Fruit fly (Drosophila melanogaster) whole organism, prepupa: ENCODE measurements around the gene retinin.

Experiments used
- CG10669 ChIP-seq: fragments of 200-800 bp; sonication (Bioruptor generic); optimal IDR thresholded peaks from 3 replicates; lab custom pipeline; 2018; ENCODE audit warnings: missing biosample characterization, mild to moderate bottlenecking, missing genetic modification characterization, moderate library complexity
- CG11294 ChIP-seq: fragments of 200-800 bp; sonication (Bioruptor generic); IDR thresholded peaks from 2 replicates; pipeline ENCODE4 v1.3.6; 2022; ENCODE audit warnings: missing biosample characterization, missing genetic modification characterization
- CG11902 ChIP-seq: fragments of 200-800 bp; sonication (Bioruptor generic); optimal IDR thresholded peaks from 3 replicates; lab custom pipeline; 2016; ENCODE audit warnings: missing biosample characterization, missing genetic modification characterization
- CG15336 ChIP-seq: fragments of 200-800 bp; sonication (Bioruptor generic); IDR thresholded peaks from 2 replicates; pipeline ENCODE4 v1.3.6; 2022; ENCODE audit warnings: missing biosample characterization, missing genetic modification characterization
- CG1621 ChIP-seq: fragments of 200-800 bp; sonication (Bioruptor generic); optimal IDR thresholded peaks from 3 replicates; lab custom pipeline; 2018; ENCODE audit warnings: missing biosample characterization, mild to moderate bottlenecking, missing genetic modification characterization
- CG3032 ChIP-seq: fragments of 200-800 bp; optimal IDR thresholded peaks from 2 replicates; lab custom pipeline; 2019; ENCODE audit warnings: missing biosample characterization, mild to moderate bottlenecking, missing genetic modification characterization, moderate library complexity
- CG31627 ChIP-seq: fragments of 200-800 bp; sonication (Bioruptor generic); optimal IDR thresholded peaks from 3 replicates; lab custom pipeline; 2016; ENCODE audit warnings: missing biosample characterization, missing genetic modification characterization
- CG32006 ChIP-seq: fragments of 200-800 bp; sonication (Bioruptor generic); optimal IDR thresholded peaks from 3 replicates; lab custom pipeline; 2017; ENCODE audit warnings: missing biosample characterization, mild to moderate bottlenecking, missing genetic modification characterization
- CG34406 ChIP-seq: fragments of 200-800 bp; sonication (Bioruptor generic); optimal IDR thresholded peaks from 3 replicates; lab custom pipeline; 2016; ENCODE audit warnings: missing biosample characterization, missing genetic modification characterization
- CG3919 ChIP-seq: fragments of 200-800 bp; sonication (Bioruptor generic); optimal IDR thresholded peaks from 3 replicates; lab custom pipeline; 2016; ENCODE audit warnings: missing biosample characterization, missing genetic modification characterization
- CG6163 ChIP-seq: fragments of 200-800 bp; sonication (Bioruptor generic); IDR thresholded peaks from 3 replicates; pipeline ENCODE4 v1.3.6; 2022; ENCODE audit warnings: missing biosample characterization, missing genetic modification characterization
- CG6808 ChIP-seq: fragments of 200-800 bp; sonication (Bioruptor generic); optimal IDR thresholded peaks from 3 replicates; lab custom pipeline; 2017; ENCODE audit warnings: missing biosample characterization, missing genetic modification characterization, mild to moderate bottlenecking, moderate library complexity, missing genetic modification reagents
- CG7368 ChIP-seq: fragments of 200-800 bp; sonication (Bioruptor generic); optimal IDR thresholded peaks from 3 replicates; lab custom pipeline; 2016; ENCODE audit warnings: missing biosample characterization, missing genetic modification characterization
- CG8119 ChIP-seq: fragments of 200-800 bp; sonication (Bioruptor generic); IDR thresholded peaks from 3 replicates; pipeline ENCODE4 v1.3.6; 2022; ENCODE audit warnings: missing biosample characterization, missing genetic modification characterization
- CG8319 ChIP-seq: fragments of 200-800 bp; sonication (Bioruptor generic); optimal IDR thresholded peaks from 3 replicates; lab custom pipeline; 2016; ENCODE audit warnings: missing biosample characterization, missing genetic modification characterization
- CG8632 ChIP-seq: fragments of 200-800 bp; sonication (Bioruptor generic); optimal IDR thresholded peaks from 3 replicates; lab custom pipeline; 2016; ENCODE audit warnings: missing biosample characterization, missing genetic modification characterization
- Eip75B ChIP-seq: fragments of 200-800 bp; sonication (Bioruptor generic); optimal IDR thresholded peaks from 3 replicates; lab custom pipeline; 2016; ENCODE audit warnings: missing biosample characterization, missing genetic modification characterization
- Eip78C ChIP-seq: fragments of 200-800 bp; sonication (Bioruptor generic); peaks from one replicate; lab custom pipeline; 2016; ENCODE audit warnings: missing biosample characterization, missing genetic modification characterization
- Ets96B ChIP-seq: fragments of 200-800 bp; optimal IDR thresholded peaks from 2 replicates; lab custom pipeline; 2019; ENCODE audit warnings: missing biosample characterization, mild to moderate bottlenecking, missing genetic modification characterization, moderate library complexity
- Gug ChIP-seq: fragments of 200-800 bp; sonication (Bioruptor generic); IDR thresholded peaks from 2 replicates; pipeline ENCODE4 v1.3.6; 2022; ENCODE audit warnings: missing biosample characterization, missing genetic modification characterization
- Hr4 ChIP-seq: fragments of 200-800 bp; sonication (Bioruptor generic); optimal IDR thresholded peaks from 3 replicates; lab custom pipeline; 2016; ENCODE audit warnings: missing biosample characterization, missing genetic modification characterization
- Lpt ChIP-seq: fragments of 200-800 bp; sonication (Bioruptor generic); optimal IDR thresholded peaks from 3 replicates; lab custom pipeline; 2016; ENCODE audit warnings: missing biosample characterization, missing genetic modification characterization
- Sox102F ChIP-seq: fragments of 200-800 bp; sonication (Bioruptor generic); optimal IDR thresholded peaks from 2 replicates; lab custom pipeline; 2016; ENCODE audit warnings: missing biosample characterization, mild to moderate bottlenecking, missing genetic modification characterization
- Sox14 ChIP-seq: fragments of 200-800 bp; sonication (Bioruptor generic); optimal IDR thresholded peaks from 3 replicates; lab custom pipeline; 2016; ENCODE audit warnings: missing biosample characterization, missing genetic modification characterization
- Sox15 ChIP-seq: fragments of 200-800 bp; sonication (Bioruptor generic); optimal IDR thresholded peaks from 3 replicates; lab custom pipeline; 2016; ENCODE audit warnings: missing biosample characterization, missing genetic modification characterization
- achi ChIP-seq: fragments of 200-800 bp; sonication (Bioruptor generic); optimal IDR thresholded peaks from 3 replicates; lab custom pipeline; 2016; ENCODE audit warnings: missing biosample characterization, missing genetic modification characterization
- acj6 ChIP-seq: fragments of 200-800 bp; sonication (Bioruptor generic); optimal IDR thresholded peaks from 3 replicates; lab custom pipeline; 2016; ENCODE audit warnings: missing biosample characterization, missing genetic modification characterization
- cyc ChIP-seq: fragments of 200-800 bp; sonication (Bioruptor generic); optimal IDR thresholded peaks from 3 replicates; lab custom pipeline; 2016; ENCODE audit warnings: missing biosample characterization, missing genetic modification characterization
- dac ChIP-seq: fragments of 200-800 bp; sonication (Bioruptor generic); optimal IDR thresholded peaks from 2 replicates; lab custom pipeline; 2017; ENCODE audit warnings: missing biosample characterization, mild to moderate bottlenecking, missing genetic modification characterization
- eg ChIP-seq: fragments of 200-800 bp; sonication (Bioruptor generic); IDR thresholded peaks from 3 replicates; pipeline ENCODE4 v1.3.6; 2022; ENCODE audit warnings: missing biosample characterization, missing genetic modification characterization
- esn ChIP-seq: fragments of 200-800 bp; sonication (Bioruptor generic); optimal IDR thresholded peaks from 2 replicates; lab custom pipeline; 2016; ENCODE audit warnings: missing biosample characterization, mild to moderate bottlenecking, missing genetic modification characterization, moderate library complexity
- fd85E ChIP-seq: fragments of 200-800 bp; sonication (Bioruptor generic); optimal IDR thresholded peaks from 3 replicates; lab custom pipeline; 2016; ENCODE audit warnings: missing biosample characterization, missing genetic modification characterization
- fkh ChIP-seq: fragments of 200-800 bp; sonication (Bioruptor generic); optimal IDR thresholded peaks from 3 replicates; lab custom pipeline; 2017; ENCODE audit warnings: missing biosample characterization, mild to moderate bottlenecking, missing genetic modification characterization, moderate library complexity
- pdm3 ChIP-seq: fragments of 200-800 bp; sonication (Bioruptor generic); optimal IDR thresholded peaks from 3 replicates; lab custom pipeline; 2016; ENCODE audit warnings: missing biosample characterization, missing genetic modification characterization
- salr ChIP-seq, 2 experiments: fragments of 200-800 bp; sonication (Bioruptor generic); optimal IDR thresholded peaks; 3 replicates each; lab custom pipeline; 2016 to 2018; ENCODE audit warnings: missing biosample characterization in 2 of 2, missing genetic modification characterization in 2 of 2, mild to moderate bottlenecking in 1 of 2
- spab ChIP-seq: fragments of 200-800 bp; sonication (Bioruptor generic); optimal IDR thresholded peaks from 2 replicates; lab custom pipeline; 2017; ENCODE audit warnings: missing biosample characterization, mild to moderate bottlenecking, missing genetic modification characterization, missing genetic modification reagents
- ss ChIP-seq, 2 experiments: fragments of 200-800 bp; sonication (Bioruptor generic); optimal IDR thresholded peaks; 2 replicates in 1 of 2; 3 replicates in 1 of 2; lab custom pipeline; 2017 to 2018; ENCODE audit warnings: mild to moderate bottlenecking in 2 of 2, missing biosample characterization in 2 of 2, missing genetic modification characterization in 2 of 2, moderate library complexity in 1 of 2
- topi ChIP-seq: fragments of 200-800 bp; sonication (Bioruptor generic); optimal IDR thresholded peaks from 3 replicates; lab custom pipeline; 2016; ENCODE audit warnings: missing biosample characterization, missing genetic modification characterization
- vri ChIP-seq: fragments of 200-800 bp; sonication (Bioruptor generic); optimal IDR thresholded peaks from 3 replicates; lab custom pipeline; 2016; ENCODE audit warnings: missing biosample characterization, mild to moderate bottlenecking, missing genetic modification characterization

Gene retinin

DNA sequence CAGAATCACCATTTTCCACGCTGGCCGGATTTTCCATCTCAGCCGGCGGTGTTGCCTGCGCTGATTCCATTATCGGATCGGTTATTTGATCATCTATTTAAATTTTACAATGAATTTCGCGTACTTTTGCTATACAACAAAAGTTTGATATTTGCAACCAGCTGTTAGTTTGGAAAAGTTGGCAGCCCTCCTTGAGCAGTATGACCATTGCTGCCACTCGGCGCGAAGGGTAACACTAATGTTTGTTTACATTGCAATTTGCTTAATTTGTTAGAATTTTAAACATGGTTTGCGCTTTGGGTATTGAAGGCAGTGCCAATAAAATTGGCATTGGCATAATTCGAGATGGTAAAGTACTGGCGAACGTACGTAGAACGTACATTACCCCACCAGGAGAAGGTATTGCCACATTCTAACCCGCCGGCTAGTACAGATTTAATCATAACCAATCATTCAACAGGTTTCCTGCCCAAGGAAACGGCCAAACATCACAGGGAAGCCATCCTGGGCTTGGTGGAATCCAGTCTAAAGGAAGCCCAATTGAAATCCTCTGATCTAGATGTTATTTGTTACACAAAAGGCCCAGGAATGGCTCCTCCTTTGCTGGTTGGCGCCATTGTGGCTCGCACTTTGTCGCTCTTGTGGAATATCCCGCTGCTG lies 20.2 kb downstream of the retinin start, which contains the start of the genes Golgin104 and Tcs3:
Gene Golgin104, minus strand, starts transcription at position 182 of the 660 bp plus-strand sequence.
Gene Tcs3, plus strand, starts transcription at position 222 of the 660 bp plus-strand sequence.
- no peak for TF ChIP-seq fd85E (GFP tag; lab: Kevin White, UChicago)
- no peak for TF ChIP-seq pdm3 (GFP tag; lab: Kevin White, UChicago)
- TF ChIP-seq fkh (GFP tag; lab: Kevin White, UChicago): peak; percentile 99
- no peak for TF ChIP-seq Gug (GFP tag; lab: Robert Waterston, UW)
- TF ChIP-seq CG32006: no peak
- no peak for TF ChIP-seq CG3919

DNA sequence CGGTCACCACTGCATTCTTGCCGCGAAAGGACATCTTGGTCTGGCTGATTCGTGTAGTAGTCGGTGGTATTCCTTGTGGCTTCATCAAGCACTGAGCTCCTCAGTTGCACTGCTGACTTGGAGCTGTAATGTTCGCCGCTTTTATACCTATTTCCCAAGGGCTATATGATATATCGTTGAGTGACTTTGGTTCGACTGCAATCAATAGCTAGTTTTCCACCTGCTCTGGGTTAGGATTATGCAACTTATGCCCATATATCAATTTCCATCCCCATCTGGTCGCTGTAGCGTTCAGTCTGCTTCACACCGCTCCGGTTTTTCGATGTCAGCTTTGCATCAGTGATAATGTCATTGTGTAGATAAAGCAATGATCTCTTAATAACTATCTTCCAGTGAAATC lies 22.5 kb downstream of the retinin start, which contains the start of gene Pdh:
Gene Pdh, minus strand, starts transcription at position 101 of the 400 bp plus-strand sequence.
- TF ChIP-seq Eip78C (GFP tag; lab: Kevin White, UChicago) (peak; percentile 1), CG11294 (GFP tag; lab: Robert Waterston, UW) (no peak)

DNA sequence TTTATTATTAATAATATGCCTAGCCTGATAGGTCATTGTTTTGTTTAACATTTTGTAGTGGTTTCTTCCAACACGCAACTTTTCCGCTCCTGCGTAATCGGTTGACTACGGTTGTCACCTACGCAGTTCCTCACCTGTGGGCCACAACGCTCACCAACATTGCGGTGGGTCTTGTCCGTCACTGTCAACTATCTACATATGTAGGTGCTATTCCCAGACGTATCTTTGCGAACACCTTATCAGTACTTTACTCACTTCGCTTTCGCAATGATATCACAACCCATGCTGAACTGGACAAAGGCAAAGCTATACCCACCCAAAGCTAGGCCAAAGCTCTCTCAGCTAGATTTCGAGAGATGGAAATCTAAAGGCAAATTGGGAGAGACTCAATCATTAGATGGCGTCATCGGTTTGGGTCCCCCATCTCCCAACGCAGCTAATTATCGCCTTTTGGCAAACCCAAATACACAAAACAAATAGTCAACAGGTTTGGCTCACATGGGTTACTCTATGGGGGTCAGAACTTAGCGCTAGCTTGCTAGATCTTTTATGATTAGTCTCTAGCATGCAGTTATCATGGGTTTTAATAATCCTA lies 24.5 kb downstream of the retinin start:
- TF ChIP-seq Eip78C (GFP tag; lab: Kevin White, UChicago) (peak; percentile 40), CG3919 (no peak), Sox15 (GFP tag; lab: Kevin White, UChicago) (no peak), CG1621 (tag; lab: Kevin White, UChicago) (no peak), salr (GFP tag; optimal IDR thresholded peaks at IDR 0.05; lab: Kevin White, UChicago) (no peak), Lpt (GFP tag; lab: Kevin White, UChicago) (no peak), vri (peak; percentile 72), CG3032 (no peak), CG8632 (no peak), fkh (GFP tag; lab: Kevin White, UChicago) (peak; percentile 62), cyc (GFP tag; lab: Kevin White, UChicago) (no peak), CG11902 (no peak)

DNA sequence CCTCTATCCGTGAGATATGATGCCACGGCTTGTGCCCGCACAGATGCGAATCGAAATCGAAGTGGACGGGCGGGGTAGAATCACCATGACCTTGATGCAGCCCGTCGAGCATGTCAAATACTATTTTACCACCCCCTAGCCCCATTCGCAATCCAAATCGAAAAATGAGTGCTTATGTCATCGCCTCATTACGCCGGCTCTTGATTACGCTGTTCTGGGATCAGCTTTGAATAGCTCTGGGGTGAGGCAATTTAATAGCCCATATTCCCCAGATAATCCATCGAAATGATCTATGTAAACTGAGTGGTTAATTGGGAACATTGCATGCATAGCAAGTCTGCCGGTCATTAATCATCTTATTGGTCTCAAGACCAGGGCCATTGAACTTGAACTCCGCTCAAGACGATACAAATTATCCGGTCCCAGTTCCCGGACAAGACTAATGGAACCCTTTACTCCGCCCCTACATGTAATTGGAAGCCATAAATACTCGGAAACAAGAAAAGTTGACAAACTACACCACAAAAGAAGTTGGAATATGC lies 25.5 kb downstream of the retinin start:
- TF ChIP-seq CG1621 (tag; lab: Kevin White, UChicago) (peak; percentile 21), fkh (GFP tag; lab: Kevin White, UChicago) (no peak), vri (peak; percentile 71), CG6163 (GFP tag; lab: Robert Waterston, UW) (0 out of 3 replicates have a peak, but pooled peaks have one; percentile 25), Ets96B (tag; lab: Kevin White, UChicago) (no peak), eg (GFP tag; lab: Robert Waterston, UW) (no peak), fd85E (GFP tag; lab: Kevin White, UChicago) (no peak), CG10669 (GFP tag; lab: Kevin White, UChicago) (no peak), dac (no peak)
- TF ChIP-seq, all 60 proteins: peak for 3

DNA sequence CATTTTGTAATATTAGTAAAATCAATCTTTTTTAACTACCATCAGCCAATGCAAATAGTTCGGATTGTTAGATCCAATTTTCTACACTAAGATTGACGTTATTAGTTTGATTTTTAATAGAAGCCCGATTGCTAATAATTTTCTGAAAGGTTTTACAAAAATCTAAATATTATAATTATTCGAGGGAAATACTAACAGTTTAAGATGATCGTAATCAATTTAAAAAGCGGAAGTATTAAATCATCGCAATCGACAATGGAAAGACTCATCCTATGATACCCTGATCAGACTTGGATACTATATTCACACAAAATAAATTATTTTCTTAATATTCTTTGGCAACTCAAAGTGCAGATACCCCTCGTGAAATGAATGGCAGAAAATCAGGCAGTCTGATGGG lies 26.1 kb downstream of the retinin start:
- TF ChIP-seq Sox14 (GFP tag; lab: Kevin White, UChicago) (peak; percentile 4), CG3032 (no peak), CG1621 (tag; lab: Kevin White, UChicago) (no peak), CG7368 (GFP tag; lab: Kevin White, UChicago) (no peak), Gug (GFP tag; lab: Robert Waterston, UW) (no peak), Ets96B (tag; lab: Kevin White, UChicago) (no peak), CG3919 (no peak), CG11294 (GFP tag; lab: Robert Waterston, UW) (no peak), Eip78C (GFP tag; lab: Kevin White, UChicago) (peak; percentile 78), spab (GFP tag; lab: Kevin White, UChicago) (no peak), esn (peak; percentile 14), ss (GFP tag; optimal IDR thresholded peaks at IDR 0.05; lab: Kevin White, UChicago) (no peak), CG31627 (no peak), Hr4 (GFP tag; lab: Kevin White, UChicago) (no peak), achi (no peak), Sox15 (GFP tag; lab: Kevin White, UChicago) (no peak), CG6808 (GFP tag; lab: Kevin White, UChicago) (peak; percentile 38), Lpt (GFP tag; lab: Kevin White, UChicago) (no peak), topi (GFP tag; lab: Kevin White, UChicago) (no peak), CG15336 (GFP tag; lab: Robert Waterston, UW) (no peak), CG8632 (no peak), Sox102F (no peak), salr (GFP tag; optimal IDR thresholded peaks at IDR 0.05; lab: Kevin White, UChicago) (peak in 1 of 2 experiments; percentile 40), CG8119 (GFP tag; lab: Robert Waterston, UW) (no peak), acj6 (GFP tag; lab: Kevin White, UChicago) (no peak), CG8319 (GFP tag; lab: Kevin White, UChicago) (no peak), CG34406 (GFP tag; lab: Kevin White, UChicago) (no peak), Eip75B (no peak)
